Worm (Caenorhabditis elegans) whole organism, L4/young adult: ENCODE data around the gene ugt-62.

Experiments
- W03F9.2 ChIP-seq: fragments of 150-350 bp; optimal IDR thresholded peaks from 2 replicates; lab custom pipeline; 2014; ENCODE audit warnings: missing biosample characterization, missing genetic modification characterization
- him-1 ChIP-seq: sonication (generic microtip); optimal IDR thresholded peaks from 2 replicates; lab custom pipeline; 2016; ENCODE audit warnings: missing genotype, missing genetic modification reagents, missing genetic modification characterization, missing compliant biosample characterization

ce11 chrIII:4504934-4505484 is 35.4 kb downstream of the ugt-62 start:
- TF ChIP-seq W03F9.2 (tag; lab: Kevin White, UChicago) (no peak), him-1 (no peak)
